Fruit fly (Drosophila melanogaster) Kc167 (cell line): ENCODE measurements around the gene Ptth.

Experiments
- Myc ChIP-seq: fragments of >200 bp; optimal IDR thresholded peaks from 2 replicates; lab custom pipeline; 2017; ENCODE audit warnings: missing external identifiers
- Sin3A ChIP-seq: fragments of >200 bp; optimal IDR thresholded peaks from 2 replicates; lab custom pipeline; 2018; ENCODE audit warnings: missing external identifiers
- h ChIP-seq: fragments of >200 bp; optimal IDR thresholded peaks from 3 replicates; lab custom pipeline; 2018; ENCODE audit warnings: missing external identifiers
- insv ChIP-seq: fragments of >200 bp; optimal IDR thresholded peaks from 3 replicates; lab custom pipeline; 2018; ENCODE audit warnings: missing external identifiers
- psq ChIP-seq: fragments of >200 bp; optimal IDR thresholded peaks from 2 replicates; lab custom pipeline; 2017; ENCODE audit warnings: missing external identifiers
- ttk ChIP-seq: sonication (Bioruptor generic); optimal IDR thresholded peaks from 2 replicates; lab custom pipeline; 2017; ENCODE audit warnings: missing external identifiers

Ptth gene

DNA sequence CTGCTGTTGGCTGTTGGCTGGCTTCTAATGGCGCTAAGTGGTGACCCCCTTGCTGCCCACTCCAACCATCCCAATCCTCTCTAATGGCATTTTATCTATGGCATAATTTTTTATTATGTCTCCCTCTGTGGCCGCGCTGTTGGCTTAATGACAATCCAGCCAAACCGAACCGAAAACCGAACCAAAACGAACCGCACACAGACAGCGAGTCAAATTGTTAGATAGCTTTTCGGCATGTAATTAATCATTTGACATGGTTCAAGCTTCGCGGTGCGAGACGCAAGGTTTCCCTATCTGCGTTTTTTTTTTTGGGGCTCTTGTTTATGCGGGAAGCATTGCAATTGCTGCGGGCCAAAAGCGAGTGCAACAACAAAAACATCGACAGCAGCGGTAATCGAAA lies 49.0 kb downstream of the Ptth start:
- no peak for TF ChIP-seq ttk (lab: Kevin White, UChicago)

- TF ChIP-seq insv (lab: Kevin White, UChicago) (no peak), Sin3A (lab: Kevin White, UChicago) (no peak), h (lab: Kevin White, UChicago) (no peak), ttk (lab: Kevin White, UChicago) (no peak), Myc (no peak), psq (lab: Kevin White, UChicago) (no peak)
Observed at dm6 chr2L:526924-527307, 49.8 kb downstream of the Ptth start.

DNA sequence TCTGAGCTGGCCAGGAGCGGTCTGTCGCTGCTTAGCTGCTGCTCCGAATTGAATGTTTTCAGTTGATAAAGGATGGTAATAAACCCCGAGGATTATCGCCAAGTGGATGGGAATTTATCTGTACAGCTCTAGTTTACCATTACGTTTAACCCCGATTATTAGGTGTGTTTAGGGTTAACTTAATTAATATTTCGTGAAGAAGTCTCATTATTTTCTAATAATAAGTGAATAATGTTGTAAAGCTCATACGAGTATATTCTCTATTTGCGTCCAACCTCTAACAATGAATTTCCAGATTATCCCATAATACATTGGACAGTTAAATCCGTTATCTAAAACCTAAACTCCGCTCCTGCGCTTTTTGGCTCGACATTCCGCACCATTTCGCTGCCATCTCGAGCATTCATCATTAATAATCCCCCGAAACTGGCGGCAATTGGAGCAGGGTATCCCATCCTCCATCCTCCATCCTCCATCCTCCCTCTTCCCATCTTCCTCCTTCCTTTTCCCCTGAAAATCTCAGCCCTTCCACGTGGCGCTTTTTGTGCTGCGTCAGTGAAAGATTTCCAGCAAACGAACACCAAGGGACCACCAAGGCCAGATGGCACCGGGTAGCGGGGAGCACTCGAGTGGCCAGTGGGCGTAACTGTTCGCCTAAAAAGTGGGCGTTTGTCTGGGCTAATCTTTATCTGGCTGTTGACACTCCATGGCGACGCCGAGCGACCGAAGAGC lies 50.3 kb downstream of the Ptth start:
- TF ChIP-seq h (lab: Kevin White, UChicago) (no peak), ttk (lab: Kevin White, UChicago) (no peak), psq (lab: Kevin White, UChicago) (no peak), Sin3A (lab: Kevin White, UChicago) (no peak), insv (lab: Kevin White, UChicago) (no peak), Myc (no peak)
